Fruit fly (Drosophila melanogaster) whole organism, wandering third instar larva: ENCODE data around the gene CAH1.

ENCODE experiments used
- Abd-B ChIP-seq: fragments of >200 bp; optimal IDR thresholded peaks from 2 replicates; lab custom pipeline; 2017; ENCODE audit warnings: missing biosample characterization, missing genetic modification characterization
- CG9705 ChIP-seq: fragments of 200-800 bp; sonication (Bioruptor generic); optimal IDR thresholded peaks from 2 replicates; lab custom pipeline; 2018; ENCODE audit warnings: missing biosample characterization, mild to moderate bottlenecking, missing genetic modification characterization
- N ChIP-seq: fragments of >200 bp; optimal IDR thresholded peaks from 2 replicates; lab custom pipeline; 2018; ENCODE audit warnings: missing biosample characterization, missing external identifiers, missing genetic modification characterization
- dmrt93B ChIP-seq: fragments of 200-800 bp; sonication (Bioruptor generic); optimal IDR thresholded peaks from 2 replicates; lab custom pipeline; 2018; ENCODE audit warnings: missing biosample characterization, mild to moderate bottlenecking, missing genetic modification characterization
- fru ChIP-seq: fragments of 200-800 bp; sonication (Bioruptor generic); optimal IDR thresholded peaks from 3 replicates; lab custom pipeline; 2016; ENCODE audit warnings: missing biosample characterization, mild to moderate bottlenecking, missing genetic modification characterization
- h ChIP-seq: fragments of 200-800 bp; sonication (Bioruptor generic); optimal IDR thresholded peaks from 3 replicates; lab custom pipeline; 2016; ENCODE audit warnings: missing biosample characterization, mild to moderate bottlenecking, missing genetic modification characterization
- jim ChIP-seq: fragments of 175-275, 200-325 bp; sonication (Bioruptor generic); optimal IDR thresholded peaks from 2 replicates; lab custom pipeline; 2016; ENCODE audit warnings: missing biosample characterization, mild to moderate bottlenecking, missing genetic modification characterization
- pan ChIP-seq: fragments of >200 bp; optimal IDR thresholded peaks from 2 replicates; lab custom pipeline; 2017
- psq ChIP-seq: fragments of 200-800 bp; sonication (Bioruptor generic); optimal IDR thresholded peaks from 3 replicates; lab custom pipeline; 2017; ENCODE audit warnings: missing biosample characterization, mild to moderate bottlenecking, missing genetic modification characterization, moderate library complexity
- usp ChIP-seq: fragments of >200 bp; optimal IDR thresholded peaks from 2 replicates; lab custom pipeline; 2017; ENCODE audit warnings: missing biosample characterization, missing genetic modification characterization

DNA sequence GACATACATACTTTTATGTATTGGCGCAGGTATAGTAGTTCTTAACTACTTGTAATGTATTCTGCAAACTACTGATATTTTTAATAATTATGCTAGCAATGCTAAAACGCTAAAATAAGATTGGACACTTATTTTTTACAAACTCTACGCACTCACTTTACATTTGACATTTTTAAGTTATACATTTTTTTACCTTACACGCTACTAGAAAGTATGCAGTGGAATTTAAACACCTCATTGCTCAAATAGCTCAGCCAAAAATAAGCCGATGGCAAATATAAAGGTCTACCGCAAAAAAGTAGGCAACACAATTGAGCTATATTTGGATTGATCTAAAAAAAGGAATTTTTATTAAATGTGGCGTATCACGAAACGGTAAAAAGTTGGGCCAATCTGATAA is 38.7 kb downstream of the CAH1 start:
- no peak for TF ChIP-seq h
- TF ChIP-seq pan (lab: Kevin White, UChicago) = no peak
- TF ChIP-seq usp (GFP tag; lab: Kevin White, UChicago) = no peak
- no peak for TF ChIP-seq psq (GFP tag; lab: Kevin White, UChicago)
- no peak for TF ChIP-seq jim (GFP tag; lab: Kevin White, UChicago)
- no peak for TF ChIP-seq fru (GFP tag; lab: Kevin White, UChicago)
- TF ChIP-seq N = no peak
- no peak for TF ChIP-seq CG9705
- no peak for TF ChIP-seq Abd-B (GFP tag; lab: Kevin White, UChicago)
- no peak for TF ChIP-seq dmrt93B (GFP tag; lab: Kevin White, UChicago)
